Worm (Caenorhabditis elegans): ENCODE data around the gene gldi-8.

The gldi-8 gene

ce11 chrIII:12616990-12617393 lies 17.5 kb upstream of the gldi-8 start (continued):
- TF ChIP-seq nhr-77 (tag; optimal IDR thresholded peaks at IDR 0.05) = peak; percentile 67
- TF ChIP-seq irx-1 (tag; optimal IDR thresholded peaks at IDR 0.05) = peak; percentile 36
- no peak for TF ChIP-seq egl-13 (tag; optimal IDR thresholded peaks at IDR 0.05)
- TF ChIP-seq isw-1 (GFP tag; IDR thresholded peaks at IDR 0.05) = no peak
- peak; percentile 48 for TF ChIP-seq dsc-1 (tag; optimal IDR thresholded peaks at IDR 0.05)
- peak; percentile 58 to 83 for TF ChIP-seq lsy-2 (tag; optimal IDR thresholded peaks at IDR 0.05)
- TF ChIP-seq snu-23 (GFP tag; optimal IDR thresholded peaks at IDR 0.05) = peak; percentile 73
- no peak for TF ChIP-seq aha-1 (tag; optimal IDR thresholded peaks at IDR 0.05)
- TF ChIP-seq unc-130 (tag; optimal IDR thresholded peaks at IDR 0.05) = peak; percentile 33
- TF ChIP-seq unc-62 (GFP tag; optimal IDR thresholded peaks at IDR 0.05) = no peak
- peak; percentile 57 for TF ChIP-seq tbx-2 (tag; optimal IDR thresholded peaks at IDR 0.05)
- TF ChIP-seq nhr-19 (GFP tag; conservative IDR thresholded peaks at IDR 0.05) = peak; percentile 74
- no peak for TF ChIP-seq alr-1 (tag; optimal IDR thresholded peaks at IDR 0.05; ENCODE audit: borderline replicate concordance)
- peak; percentile 43 to 89 for TF ChIP-seq lin-35 (GFP tag; optimal IDR thresholded peaks at IDR 0.05)
- TF ChIP-seq nhr-84 (tag; optimal IDR thresholded peaks at IDR 0.05) = no peak
- TF ChIP-seq tlp-1 (tag; optimal IDR thresholded peaks at IDR 0.05) = no peak
- TF ChIP-seq mdl-1 (tag; optimal IDR thresholded peaks at IDR 0.05) = peak in 1 of 2 experiments; percentile 70
- no peak for TF ChIP-seq hlh-17 (GFP tag; optimal IDR thresholded peaks at IDR 0.05; ENCODE audit: borderline replicate concordance)
- no peak for TF ChIP-seq hlh-4 (tag; optimal IDR thresholded peaks at IDR 0.05)
- TF ChIP-seq lin-14 (GFP tag; optimal IDR thresholded peaks at IDR 0.05) = peak; percentile 87
- peak; percentile 96 for TF ChIP-seq nhr-85 (tag)
- TF ChIP-seq grh-1 (GFP tag; IDR thresholded peaks at IDR 0.05) = no peak; the same call in 1 of the 2 replicates
- TF ChIP-seq hpl-2 (GFP tag; optimal IDR thresholded peaks at IDR 0.05) = peak; percentile 8
- TF ChIP-seq pqm-1 (tag; optimal IDR thresholded peaks at IDR 0.05) = peak; percentile 26

ce11 chrIII:12615859-12616439 lies 16.4 kb upstream of the gldi-8 start:
- TF ChIP-seq fkh-8 (tag; optimal IDR thresholded peaks at IDR 0.05) (peak; percentile 95), egl-13 (tag; optimal IDR thresholded peaks at IDR 0.05) (peak; percentile 75), fos-1 (tag; optimal IDR thresholded peaks at IDR 0.05) (no peak), hlh-17 (GFP tag; optimal IDR thresholded peaks at IDR 0.05; ENCODE audit: borderline replicate concordance) (no peak), C34B4.2 (tag; optimal IDR thresholded peaks at IDR 0.05) (no peak), elt-2 (tag; optimal IDR thresholded peaks at IDR 0.05) (no peak), fkh-4 (tag; optimal IDR thresholded peaks at IDR 0.05; ENCODE audit: borderline replicate concordance) (no peak), lin-35 (GFP tag; optimal IDR thresholded peaks at IDR 0.05) (no peak), mep-1 (tag; optimal IDR thresholded peaks at IDR 0.05) (peak; percentile 24), xbp-1 (tag; optimal IDR thresholded peaks at IDR 0.05) (peak; percentile 5), isw-1 (GFP tag; IDR thresholded peaks at IDR 0.05) (no peak), ceh-88 (GFP tag; IDR thresholded peaks at IDR 0.05) (no peak), mab-9 (GFP tag; IDR thresholded peaks at IDR 0.05) (no peak), efl-1 (optimal IDR thresholded peaks at IDR 0.05) (no peak), efl-1 (GFP tag; optimal IDR thresholded peaks at IDR 0.05 in 1 of 2) (no peak), zag-1 (tag; optimal IDR thresholded peaks at IDR 0.05) (no peak), nhr-12 (tag; optimal IDR thresholded peaks at IDR 0.05) (no peak), pax-3 (tag; optimal IDR thresholded peaks at IDR 0.05) (peak; percentile 79), zip-4 (GFP tag; optimal IDR thresholded peaks at IDR 0.05) (no peak), blmp-1 (tag; optimal IDR thresholded peaks at IDR 0.05) (no peak), grh-1 (GFP tag; IDR thresholded peaks at IDR 0.05) (no peak), vab-15 (tag; optimal IDR thresholded peaks at IDR 0.05) (no peak), unc-86 (tag; optimal IDR thresholded peaks at IDR 0.05) (peak; percentile 36), ztf-4 (tag; optimal IDR thresholded peaks at IDR 0.05) (peak; percentile 55), dsc-1 (tag; optimal IDR thresholded peaks at IDR 0.05) (peak; percentile 92), Y116A8C.19 (tag; optimal IDR thresholded peaks at IDR 0.05; ENCODE audit: borderline replicate concordance) (no peak), ztf-11 (tag; optimal IDR thresholded peaks at IDR 0.05) (no peak), lin-14 (GFP tag; optimal IDR thresholded peaks at IDR 0.05) (peak; percentile 29), ets-5 (GFP tag; IDR thresholded peaks at IDR 0.05) (no peak), tlp-1 (tag; optimal IDR thresholded peaks at IDR 0.05) (no peak), nhr-20 (tag; optimal IDR thresholded peaks at IDR 0.05) (peak; percentile 35), irx-1 (tag; optimal IDR thresholded peaks at IDR 0.05) (peak; percentile 1), alr-1 (tag; optimal IDR thresholded peaks at IDR 0.05; ENCODE audit: borderline replicate concordance) (no peak), lin-39 (tag; optimal IDR thresholded peaks at IDR 0.05) (no peak), swsn-7 (tag; optimal IDR thresholded peaks at IDR 0.05) (peak; percentile 40), sup-37 (GFP tag; optimal IDR thresholded peaks at IDR 0.05) (no peak), lin-13 (GFP tag; optimal IDR thresholded peaks at IDR 0.05) (no peak)

All from whole organism, L1 larva.